Fruit fly (Drosophila melanogaster): ENCODE measurements around the gene NdufV3.

dm6 chrX:11393003-11393620, 43.3 kb downstream of the NdufV3 start:
- TF ChIP-seq CG10348 (GFP tag; IDR thresholded peaks at IDR 0.05) (no peak), CG32121 (GFP tag; IDR thresholded peaks at IDR 0.05) (peak; percentile 50; the same call in 1 of the 2 replicates), CG17806 (tag; optimal IDR thresholded peaks at IDR 0.05) (no peak), CG4496 (GFP tag; IDR thresholded peaks at IDR 0.05) (0 out of 3 replicates have a peak, but pooled peaks have one; percentile 11), rn (GFP tag; IDR thresholded peaks at IDR 0.05) (no peak), CG34367 (tag; optimal IDR thresholded peaks at IDR 0.05) (no peak), Pif1B (GFP tag; optimal IDR thresholded peaks at IDR 0.05) (no peak), EcR (GFP tag; optimal IDR thresholded peaks at IDR 0.05) (no peak), CG13204 (GFP tag; optimal IDR thresholded peaks at IDR 0.05) (no peak), CG12605 (GFP tag; IDR thresholded peaks at IDR 0.05) (no peak), Ets98B (GFP tag; IDR thresholded peaks at IDR 0.05) (no peak), CG15710 (tag; optimal IDR thresholded peaks at IDR 0.05) (no peak), gl (tag; optimal IDR thresholded peaks at IDR 0.05) (no peak)
